Fruit fly (Drosophila melanogaster) whole organism, embryonic: ENCODE measurements around the gene Ugt37A2.

Experiments used
- Adf1 ChIP-seq: fragments of 200-800 bp; sonication (Bioruptor generic); IDR thresholded peaks from 2 replicates; pipeline ENCODE4 v1.3.6; 2022; ENCODE audit warnings: missing biosample characterization, missing genetic modification characterization
- Asciz ChIP-seq: fragments of 200-800 bp; sonication (Bioruptor generic); optimal IDR thresholded peaks from 2 replicates; lab custom pipeline; 2017; ENCODE audit warnings: missing biosample characterization, mild to moderate bottlenecking, missing genetic modification characterization, missing genetic modification reagents
- B-H2 ChIP-seq: fragments of 200-800 bp; sonication (Bioruptor generic); optimal IDR thresholded peaks from 2 replicates; lab custom pipeline; 2018; ENCODE audit warnings: missing biosample characterization, mild to moderate bottlenecking, missing genetic modification characterization
- CG15073 ChIP-seq: fragments of 200-800 bp; sonication (Bioruptor generic); optimal IDR thresholded peaks from 2 replicates; lab custom pipeline; 2016; ENCODE audit warnings: missing biosample characterization, missing genetic modification characterization
- CG15269 ChIP-seq: fragments of 200-800 bp; sonication (Bioruptor generic); optimal IDR thresholded peaks from 2 replicates; lab custom pipeline; 2018; ENCODE audit warnings: missing biosample characterization, mild to moderate bottlenecking, missing genetic modification characterization, moderate library complexity
- CG16779 ChIP-seq: fragments of 200-800 bp; sonication (Bioruptor generic); IDR thresholded peaks from 2 replicates; pipeline ENCODE4 v1.3.6; 2022; ENCODE audit warnings: missing biosample characterization, missing genetic modification characterization
- CG17186 ChIP-seq: fragments of 200-800 bp; sonication (Bioruptor generic); optimal IDR thresholded peaks from 3 replicates; lab custom pipeline; 2017; ENCODE audit warnings: missing biosample characterization, missing genetic modification reagents, missing genetic modification characterization
- CG17361 ChIP-seq: fragments of 200-800 bp; sonication (Bioruptor generic); IDR thresholded peaks from 3 replicates; pipeline ENCODE4 v1.3.6; 2022; ENCODE audit warnings: missing biosample characterization, missing genetic modification characterization
- CG17385 ChIP-seq: fragments of 200-800 bp; sonication (Bioruptor generic); optimal IDR thresholded peaks from 3 replicates; lab custom pipeline; 2018; ENCODE audit warnings: missing biosample characterization, mild to moderate bottlenecking, missing genetic modification characterization
- CG17829 ChIP-seq: fragments of 200-800 bp; optimal IDR thresholded peaks from 2 replicates; lab custom pipeline; 2019; ENCODE audit warnings: missing biosample characterization, mild to moderate bottlenecking, missing genetic modification characterization, moderate library complexity
- CG2120 ChIP-seq: fragments of 200-800 bp; sonication (Bioruptor generic); optimal IDR thresholded peaks from 3 replicates; lab custom pipeline; 2016; ENCODE audit warnings: missing biosample characterization, missing genetic modification characterization
- CG2712 ChIP-seq: fragments of 200-800 bp; optimal IDR thresholded peaks from 3 replicates; lab custom pipeline; 2019; ENCODE audit warnings: missing biosample characterization, mild to moderate bottlenecking, missing genetic modification characterization, moderate library complexity
- CG3281 ChIP-seq: fragments of 200-800 bp; sonication (Bioruptor generic); optimal IDR thresholded peaks from 3 replicates; lab custom pipeline; 2017; ENCODE audit warnings: missing biosample characterization, mild to moderate bottlenecking, missing genetic modification characterization
- CG34376 ChIP-seq: fragments of 200-800 bp; sonication (Bioruptor generic); optimal IDR thresholded peaks from 2 replicates; lab custom pipeline; 2018; ENCODE audit warnings: missing biosample characterization, mild to moderate bottlenecking, missing genetic modification characterization
- CG5245 ChIP-seq: fragments of 200-800 bp; sonication (Bioruptor generic); optimal IDR thresholded peaks from 3 replicates; lab custom pipeline; 2016; ENCODE audit warnings: missing biosample characterization, missing genetic modification characterization
- CG5953 ChIP-seq: fragments of 200-800 bp; sonication (Bioruptor generic); IDR thresholded peaks from 2 replicates; pipeline ENCODE4 v1.3.6; 2022; ENCODE audit warnings: missing biosample characterization, missing genetic modification characterization
- CG6654 ChIP-seq: fragments of 200-800 bp; sonication (Bioruptor generic); optimal IDR thresholded peaks from 2 replicates; lab custom pipeline; 2017; ENCODE audit warnings: missing biosample characterization, mild to moderate bottlenecking, missing genetic modification characterization
- CG6689 ChIP-seq: fragments of 200-800 bp; sonication (Bioruptor generic); IDR thresholded peaks from 2 replicates; pipeline ENCODE4 v1.3.6; 2022; ENCODE audit warnings: missing biosample characterization, missing genetic modification characterization
- CoRest ChIP-seq: fragments of 200-800 bp; sonication (Bioruptor generic); optimal IDR thresholded peaks from 3 replicates; lab custom pipeline; 2018; ENCODE audit warnings: missing biosample characterization, mild to moderate bottlenecking, missing genetic modification characterization, moderate library complexity
- Dp ChIP-seq: fragments of 200-800 bp; sonication (Bioruptor generic); optimal IDR thresholded peaks from 2 replicates; lab custom pipeline; 2018; ENCODE audit warnings: missing biosample characterization, mild to moderate bottlenecking, missing genetic modification characterization, moderate library complexity
- Fer1 ChIP-seq: fragments of 200-800 bp; sonication (Bioruptor generic); optimal IDR thresholded peaks from 2 replicates; lab custom pipeline; 2017; ENCODE audit warnings: missing biosample characterization, mild to moderate bottlenecking, missing genetic modification characterization
- Gug ChIP-seq: fragments of 200-800 bp; sonication (Bioruptor generic); IDR thresholded peaks from 4 replicates; pipeline ENCODE4 v1.3.6; 2022; ENCODE audit warnings: missing biosample characterization, missing genetic modification characterization
- Mad ChIP-seq: fragments of 200-800 bp; sonication (Bioruptor generic); optimal IDR thresholded peaks from 2 replicates; lab custom pipeline; 2016; ENCODE audit warnings: missing biosample characterization, missing genetic modification characterization
- Myb ChIP-seq: fragments of 200-800 bp; sonication (Bioruptor generic); optimal IDR thresholded peaks from 2 replicates; lab custom pipeline; 2016; ENCODE audit warnings: missing biosample characterization, missing genetic modification characterization
- PHDP ChIP-seq: fragments of 200-800 bp; sonication (Bioruptor generic); optimal IDR thresholded peaks from 3 replicates; lab custom pipeline; 2018; ENCODE audit warnings: missing biosample characterization, mild to moderate bottlenecking, missing genetic modification characterization, moderate library complexity
- Rfx ChIP-seq: fragments of 200-800 bp; sonication (Bioruptor generic); IDR thresholded peaks from 2 replicates; pipeline ENCODE4 v1.3.6; 2022; ENCODE audit warnings: missing biosample characterization, missing genetic modification characterization
- Side ChIP-seq: fragments of 200-800 bp; sonication (Bioruptor generic); optimal IDR thresholded peaks from 2 replicates; lab custom pipeline; 2016; ENCODE audit warnings: missing biosample characterization, missing genetic modification characterization
- Six4 ChIP-seq: fragments of 200-800 bp; sonication (Bioruptor generic); optimal IDR thresholded peaks from 2 replicates; lab custom pipeline; 2016; ENCODE audit warnings: missing biosample characterization, missing genetic modification characterization
- Taf1 ChIP-seq: fragments of 200-800 bp; sonication (Bioruptor generic); IDR thresholded peaks from 2 replicates; pipeline ENCODE4 v1.3.6; 2022; ENCODE audit warnings: missing biosample characterization, missing genetic modification characterization
- abd-A ChIP-seq: fragments of 200-800 bp; sonication (Bioruptor generic); optimal IDR thresholded peaks from 3 replicates; lab custom pipeline; 2019; ENCODE audit warnings: missing biosample characterization, mild to moderate bottlenecking, missing genetic modification characterization, moderate library complexity
- ase ChIP-seq: fragments of 200-800 bp; sonication (Bioruptor generic); IDR thresholded peaks from 3 replicates; pipeline ENCODE4 v1.3.6; 2022; ENCODE audit warnings: missing biosample characterization, missing genetic modification characterization
- bcd ChIP-seq: fragments of 200-800 bp; sonication (Bioruptor generic); optimal IDR thresholded peaks from 2 replicates; lab custom pipeline; 2017; ENCODE audit warnings: missing biosample characterization, mild to moderate bottlenecking, missing genetic modification characterization
- chif ChIP-seq, 2 experiments: fragments of 200-800 bp; sonication (Bioruptor generic); optimal IDR thresholded peaks; 3 replicates each; lab custom pipeline; 2016; ENCODE audit warnings: missing biosample characterization in 2 of 2, missing genetic modification characterization in 2 of 2
- ci ChIP-seq: fragments of 200-800 bp; sonication (Bioruptor generic); IDR thresholded peaks from 3 replicates; pipeline ENCODE4 v1.3.6; 2022; ENCODE audit warnings: missing biosample characterization, missing genetic modification characterization
- dpn ChIP-seq, 2 experiments: fragments of 200-800 bp; sonication (Bioruptor generic); optimal IDR thresholded peaks; 3 replicates each; lab custom pipeline; 2016; ENCODE audit warnings: missing biosample characterization in 2 of 2, missing genetic modification characterization in 2 of 2
- ewg ChIP-seq: fragments of 200-800 bp; sonication (Bioruptor generic); optimal IDR thresholded peaks from 3 replicates; lab custom pipeline; 2017; ENCODE audit warnings: mild to moderate bottlenecking, missing biosample characterization, missing genetic modification reagents, missing genetic modification characterization
- eyg ChIP-seq: fragments of 200-800 bp; sonication (Bioruptor generic); optimal IDR thresholded peaks from 3 replicates; lab custom pipeline; 2016; ENCODE audit warnings: missing biosample characterization, missing genetic modification characterization
- fu2 ChIP-seq: fragments of 200-800 bp; sonication (Bioruptor generic); optimal IDR thresholded peaks from 2 replicates; lab custom pipeline; 2016; ENCODE audit warnings: missing biosample characterization, missing genetic modification characterization
- grau ChIP-seq: fragments of 200-800 bp; optimal IDR thresholded peaks from 3 replicates; lab custom pipeline; 2019; ENCODE audit warnings: missing biosample characterization, mild to moderate bottlenecking, missing genetic modification characterization, moderate library complexity
- gt ChIP-seq: fragments of 200-800 bp; sonication (Bioruptor generic); IDR thresholded peaks from 2 replicates; pipeline ENCODE4 v1.3.6; 2022; ENCODE audit warnings: missing biosample characterization, missing genetic modification characterization
- h ChIP-seq: fragments of >200 bp; optimal IDR thresholded peaks from 2 replicates; lab custom pipeline; 2017
- knrl ChIP-seq: fragments of 200-800 bp; sonication (Bioruptor generic); IDR thresholded peaks from 3 replicates; pipeline ENCODE4 v1.3.6; 2022; ENCODE audit warnings: missing biosample characterization, missing genetic modification characterization; ENCODE audit not compliant: partially characterized antibody
- lbe ChIP-seq: fragments of 200-800 bp; sonication (Bioruptor generic); optimal IDR thresholded peaks from 2 replicates; lab custom pipeline; 2016; ENCODE audit warnings: missing biosample characterization, mild to moderate bottlenecking, missing genetic modification characterization
- sens ChIP-seq: fragments of 200-800 bp; sonication (Bioruptor generic); peaks from one replicate; lab custom pipeline; 2016; ENCODE audit warnings: missing biosample characterization, missing genetic modification characterization
- slbo ChIP-seq: fragments of 200-800 bp; sonication (Bioruptor generic); IDR thresholded peaks from 2 replicates; pipeline ENCODE4 v1.3.6; 2022; ENCODE audit warnings: missing biosample characterization, missing genetic modification characterization
- sob ChIP-seq: fragments of 200-800 bp; sonication (Bioruptor generic); IDR thresholded peaks from 2 replicates; pipeline ENCODE4 v1.3.6; 2022; ENCODE audit warnings: missing biosample characterization, missing genetic modification characterization
- sr ChIP-seq: fragments of 200-800 bp; sonication (Bioruptor generic); IDR thresholded peaks from 3 replicates; pipeline ENCODE4 v1.3.6; 2022; ENCODE audit warnings: missing biosample characterization, missing genetic modification characterization
- sug ChIP-seq: fragments of 200-800 bp; optimal IDR thresholded peaks from 2 replicates; lab custom pipeline; 2019; ENCODE audit warnings: missing biosample characterization, mild to moderate bottlenecking, missing genetic modification characterization, moderate library complexity
- tx ChIP-seq: fragments of 200-800 bp; sonication (Bioruptor generic); optimal IDR thresholded peaks from 2 replicates; lab custom pipeline; 2016; ENCODE audit warnings: missing biosample characterization, missing genetic modification characterization
- unpg ChIP-seq: fragments of 200-800 bp; sonication (Bioruptor generic); optimal IDR thresholded peaks from 3 replicates; lab custom pipeline; 2018; ENCODE audit warnings: missing biosample characterization, mild to moderate bottlenecking, missing genetic modification characterization, moderate library complexity
- z ChIP-seq: fragments of 200-800 bp; sonication (Bioruptor generic); IDR thresholded peaks from 3 replicates; pipeline ENCODE4 v1.3.6; 2022; ENCODE audit warnings: missing biosample characterization, missing genetic modification characterization

The Ugt37A2 gene

dm6 chr3R:12722392-12722914 lies 17.0 kb upstream of the Ugt37A2 start, which contains the start of gene Men (continued):
- TF ChIP-seq CG17361 (GFP tag; lab: Robert Waterston, UW) (peak; percentile 81), eyg (GFP tag; lab: Kevin White, UChicago) (no peak), tx (GFP tag; lab: Kevin White, UChicago) (no peak), fu2 (GFP tag; lab: Kevin White, UChicago) (no peak), Fer1 (GFP tag; lab: Kevin White, UChicago) (peak; percentile 76), Mad (GFP tag; lab: Kevin White, UChicago) (no peak), ase (GFP tag; lab: Robert Waterston, UW) (0 out of 3 replicates have a peak, but pooled peaks have one; percentile 24), PHDP (tag; lab: Kevin White, UChicago) (peak; percentile 49), Six4 (peak; percentile 13), knrl (no peak), Asciz (peak; percentile 33), CG17186 (no peak), CG6654 (GFP tag; lab: Kevin White, UChicago) (no peak), CG5953 (no peak), Side (GFP tag; lab: Kevin White, UChicago) (no peak), CG17829 (tag; lab: Kevin White, UChicago) (peak; percentile 60), Adf1 (peak; percentile 7; the same call in 1 of the 2 replicates), CG6689 (GFP tag; lab: Robert Waterston, UW) (peak; percentile 54)

dm6 chr3R:12723759-12724158 lies 15.7 kb upstream of the Ugt37A2 start:
- TF ChIP-seq ci: peak; percentile 23; the same call in 1 of the 3 replicates
- peak; percentile 25 for TF ChIP-seq B-H2
- peak; percentile 50; the same call in 1 of the 2 replicates for TF ChIP-seq slbo (GFP tag; lab: Robert Waterston, UW)
- no peak for TF ChIP-seq h (lab: Kevin White, UChicago)
- TF ChIP-seq CG17829 (tag; lab: Kevin White, UChicago): peak; percentile 18
- TF ChIP-seq lbe (GFP tag; lab: Kevin White, UChicago): peak; percentile 68
- TF ChIP-seq PHDP (tag; lab: Kevin White, UChicago): peak; percentile 23
- no peak for TF ChIP-seq Taf1
- TF ChIP-seq CG3281 (GFP tag; lab: Kevin White, UChicago): no peak
- TF ChIP-seq gt (GFP tag; lab: Robert Waterston, UW): no peak
- no peak for TF ChIP-seq Gug (GFP tag; lab: Robert Waterston, UW)
- TF ChIP-seq Dp (GFP tag; lab: Kevin White, UChicago): peak; percentile 9
- peak; percentile 3 for TF ChIP-seq CG2120 (GFP tag; lab: Kevin White, UChicago)
- TF ChIP-seq abd-A (tag; lab: Kevin White, UChicago): peak; percentile 65
- peak; percentile 10 for TF ChIP-seq sug (tag; lab: Kevin White, UChicago)
- peak; percentile 89 for TF ChIP-seq CG15073 (GFP tag; lab: Kevin White, UChicago)
- peak; percentile 3 for TF ChIP-seq CG17385 (GFP tag; lab: Kevin White, UChicago)
- no peak for TF ChIP-seq z
- TF ChIP-seq CG15269 (tag; lab: Kevin White, UChicago): peak; percentile 36
- TF ChIP-seq sr: no peak
- 0 out of 2 replicates have a peak, but pooled peaks have one; percentile 11 for TF ChIP-seq sob (GFP tag; lab: Robert Waterston, UW)
- TF ChIP-seq CG34376 (GFP tag; lab: Kevin White, UChicago): no peak
- TF ChIP-seq unpg: peak; percentile 22
- TF ChIP-seq CG16779 (GFP tag; lab: Robert Waterston, UW): no peak
- TF ChIP-seq grau: peak; percentile 54
- peak; percentile 25; the same call in 1 of the 2 replicates for TF ChIP-seq Rfx (GFP tag; lab: Robert Waterston, UW)
- TF ChIP-seq sens (GFP tag; lab: Kevin White, UChicago): peak; percentile 51
- no peak for TF ChIP-seq chif (GFP tag; optimal IDR thresholded peaks at IDR 0.05; lab: Kevin White, UChicago)
- peak in 1 of 2 experiments; percentile 15 for TF ChIP-seq dpn (GFP tag; optimal IDR thresholded peaks at IDR 0.05; lab: Kevin White, UChicago)
- TF ChIP-seq CG5245 (GFP tag; lab: Kevin White, UChicago): peak; percentile 18
- peak; percentile 86 for TF ChIP-seq Myb (GFP tag; lab: Kevin White, UChicago)
- no peak for TF ChIP-seq ewg (GFP tag; lab: Kevin White, UChicago)
- peak; percentile 18 for TF ChIP-seq CG2712 (tag; lab: Kevin White, UChicago)
- TF ChIP-seq CoRest (tag; lab: Kevin White, UChicago): peak; percentile 19
- TF ChIP-seq bcd (GFP tag; lab: Kevin White, UChicago): no peak
